Worm (Caenorhabditis elegans): ENCODE data around the gene dhcr-24.

Gene dhcr-24

ce11 chrX:2569040-2569439 is 5.1 kb upstream of the dhcr-24 start (continued):
- TF ChIP-seq athp-1 (tag; optimal IDR thresholded peaks at IDR 0.05) (no peak), ceh-79 (tag; optimal IDR thresholded peaks at IDR 0.05) (no peak), tlf-1 (GFP tag; optimal IDR thresholded peaks at IDR 0.05) (peak; percentile 19)

- TF ChIP-seq C17E4.6 (GFP tag; IDR thresholded peaks at IDR 0.05) (no peak), aptf-3 (GFP tag; IDR thresholded peaks at IDR 0.05) (no peak), ztf-28 (GFP tag; IDR thresholded peaks at IDR 0.05) (no peak), unc-130 (GFP tag; optimal IDR thresholded peaks at IDR 0.05) (no peak)
Measured at ce11 chrX:2567761-2568160, 3.8 kb upstream of the dhcr-24 start.

- peak; percentile 49 for TF ChIP-seq nhr-80 (tag; optimal IDR thresholded peaks at IDR 0.05)
- TF ChIP-seq bed-2 (GFP tag; IDR thresholded peaks at IDR 0.05), result no peak
Measured at ce11 chrX:2565308-2565773, 1.4 kb upstream of the dhcr-24 start, which contains the start of gene F52H2.15. TSS of gene F52H2.15 (plus strand) at chrX:2565358.

ce11 chrX:2559979-2560378 is 4.0 kb downstream of the dhcr-24 start, which contains the start of gene F52H2.5:
TSS of gene F52H2.5 (minus strand) at chrX:2560079.
- no peak for TF ChIP-seq lin-26 (GFP tag; IDR thresholded peaks at IDR 0.05)
- TF ChIP-seq nfya-2 (GFP tag; IDR thresholded peaks at IDR 0.05), result no peak
- TF ChIP-seq ZK185.1 (tag; optimal IDR thresholded peaks at IDR 0.05; ENCODE audit: poor library complexity, severe bottlenecking), result no peak

- TF ChIP-seq attf-6 (GFP tag; IDR thresholded peaks at IDR 0.05) (no peak), dox-1 (GFP tag; IDR thresholded peaks at IDR 0.05) (no peak), F10E7.11 (tag; optimal IDR thresholded peaks at IDR 0.05) (no peak), efl-1 (GFP tag; optimal IDR thresholded peaks at IDR 0.05) (no peak), akir-1 (GFP tag; optimal IDR thresholded peaks at IDR 0.05) (no peak), ccch-3 (GFP tag; optimal IDR thresholded peaks at IDR 0.05) (no peak), chd-7 (tag; optimal IDR thresholded peaks at IDR 0.05) (no peak), snpc-4 (GFP tag; optimal IDR thresholded peaks at IDR 0.05) (no peak), snpc-4 (tag; optimal IDR thresholded peaks at IDR 0.05) (no peak), Y67H2A.10 (GFP tag; conservative IDR thresholded peaks at IDR 0.05) (no peak), B0019.2 (GFP tag; conservative IDR thresholded peaks at IDR 0.05) (no peak), let-526 (GFP tag; IDR thresholded peaks at IDR 0.05) (no peak), ceh-27 (GFP tag; optimal IDR thresholded peaks at IDR 0.05) (peak; percentile 2), lin-40 (tag; optimal IDR thresholded peaks at IDR 0.05) (peak; percentile 60), ztf-18 (tag; optimal IDR thresholded peaks at IDR 0.05) (peak; percentile 87)
Measured at ce11 chrX:2559399-2559798, 4.5 kb downstream of the dhcr-24 start.

- no peak for TF ChIP-seq gei-17 (GFP tag; optimal IDR thresholded peaks at IDR 0.05)
- peak; percentile 61 for TF ChIP-seq rcor-1 (GFP tag; IDR thresholded peaks at IDR 0.05)
- TF ChIP-seq madf-3 (GFP tag; IDR thresholded peaks at IDR 0.05), result peak; percentile 85
- peak; percentile 25 for TF ChIP-seq fkh-3 (tag; optimal IDR thresholded peaks at IDR 0.05)
- peak; percentile 64 for TF ChIP-seq ceh-27 (GFP tag; optimal IDR thresholded peaks at IDR 0.05)
- no peak for TF ChIP-seq madf-8 (GFP tag; conservative IDR thresholded peaks at IDR 0.05)
- peak; percentile 77; the same call in 1 of the 2 replicates for TF ChIP-seq ztf-25 (GFP tag; IDR thresholded peaks at IDR 0.05)
- TF ChIP-seq hlh-26 (GFP tag; conservative IDR thresholded peaks at IDR 0.05), result no peak
- peak; percentile 62 for TF ChIP-seq attf-5 (GFP tag; optimal IDR thresholded peaks at IDR 0.05)
- no peak for TF ChIP-seq bed-1 (GFP tag; IDR thresholded peaks at IDR 0.05)
- peak; percentile 44 for TF ChIP-seq snpc-4 (GFP tag; optimal IDR thresholded peaks at IDR 0.05)
- TF ChIP-seq snpc-4 (tag; optimal IDR thresholded peaks at IDR 0.05), result peak; percentile 56 to 82 (median 69)
- no peak for TF ChIP-seq attf-3 (GFP tag; conservative IDR thresholded peaks at IDR 0.05)
- no peak for TF ChIP-seq pha-4 (tag; optimal IDR thresholded peaks at IDR 0.05)
- TF ChIP-seq F10E7.11 (tag; optimal IDR thresholded peaks at IDR 0.05), result no peak
- peak; percentile 70 for TF ChIP-seq hrde-1 (tag; optimal IDR thresholded peaks at IDR 0.05; ENCODE audit: borderline replicate concordance)
- peak; percentile 72 for TF ChIP-seq snpc-1.1 (tag; optimal IDR thresholded peaks at IDR 0.05; ENCODE audit: insufficient read depth)
- TF ChIP-seq aptf-3 (GFP tag; IDR thresholded peaks at IDR 0.05), result peak; percentile 74; the same call in 1 of the 2 replicates
Measured at ce11 chrX:2553433-2553860, 10.5 kb downstream of the dhcr-24 start.
